Fruit fly (Drosophila melanogaster) whole organism, embryonic: ENCODE measurements around the gene smo.

Experiments
- ATbp ChIP-seq: fragments of 200-800 bp; sonication (Bioruptor generic); optimal IDR thresholded peaks from 2 replicates; lab custom pipeline; 2017; ENCODE audit warnings: missing biosample characterization, mild to moderate bottlenecking, missing genetic modification characterization, missing genetic modification reagents
- Aef1 ChIP-seq: fragments of 200-800 bp; sonication (Bioruptor generic); IDR thresholded peaks from 3 replicates; pipeline ENCODE4 v1.3.6; 2022; ENCODE audit warnings: missing biosample characterization, missing genetic modification characterization
- Awh ChIP-seq: fragments of 200-800 bp; sonication (Bioruptor generic); IDR thresholded peaks from 2 replicates; pipeline ENCODE4, ENCODE4 v1.3.6; 2022; ENCODE audit warnings: missing biosample characterization, missing genetic modification characterization
- CG10654 ChIP-seq: fragments of 200-800 bp; sonication (Bioruptor generic); optimal IDR thresholded peaks from 2 replicates; lab custom pipeline; 2016; ENCODE audit warnings: missing biosample characterization, missing genetic modification characterization
- CG11398 ChIP-seq: fragments of 200-800 bp; sonication (Bioruptor generic); optimal IDR thresholded peaks from 2 replicates; lab custom pipeline; 2016; ENCODE audit warnings: missing biosample characterization, missing genetic modification characterization
- CG11723 ChIP-seq: fragments of 200-800 bp; sonication (Bioruptor generic); optimal IDR thresholded peaks from 2 replicates; lab custom pipeline; 2017; ENCODE audit warnings: missing biosample characterization, mild to moderate bottlenecking, missing genetic modification characterization
- CG13424 ChIP-seq: fragments of 200-800 bp; sonication (Bioruptor generic); optimal IDR thresholded peaks from 2 replicates; lab custom pipeline; 2019; ENCODE audit warnings: missing biosample characterization, mild to moderate bottlenecking, missing genetic modification characterization, moderate library complexity
- CG15514 ChIP-seq: fragments of 200-800 bp; sonication (Bioruptor generic); optimal IDR thresholded peaks from 3 replicates; lab custom pipeline; 2017; ENCODE audit warnings: missing biosample characterization, missing genetic modification characterization, mild to moderate bottlenecking, moderate library complexity, missing genetic modification reagents
- CG17385 ChIP-seq: fragments of 200-800 bp; sonication (Bioruptor generic); optimal IDR thresholded peaks from 3 replicates; lab custom pipeline; 2018; ENCODE audit warnings: missing biosample characterization, mild to moderate bottlenecking, missing genetic modification characterization
- CG18011 ChIP-seq: fragments of 200-800 bp; sonication (Bioruptor generic); optimal IDR thresholded peaks from 2 replicates; lab custom pipeline; 2017; ENCODE audit warnings: missing biosample characterization, missing genetic modification characterization, mild to moderate bottlenecking, moderate library complexity, missing genotype
- CG2875 ChIP-seq: fragments of 200-800 bp; sonication (Bioruptor generic); optimal IDR thresholded peaks from 2 replicates; lab custom pipeline; 2017; ENCODE audit warnings: missing biosample characterization, mild to moderate bottlenecking, missing genetic modification characterization, missing genetic modification reagents
- CG3726 ChIP-seq: fragments of 200-800 bp; sonication (Bioruptor generic); IDR thresholded peaks from 3 replicates; pipeline ENCODE4, ENCODE4 v1.3.6; 2022; ENCODE audit warnings: missing biosample characterization, missing genetic modification characterization
- CG3995 ChIP-seq: fragments of 200-800 bp; sonication (Bioruptor generic); optimal IDR thresholded peaks from 3 replicates; lab custom pipeline; 2016; ENCODE audit warnings: missing biosample characterization, missing genetic modification characterization
- CG6654 ChIP-seq: fragments of 200-800 bp; sonication (Bioruptor generic); optimal IDR thresholded peaks from 2 replicates; lab custom pipeline; 2017; ENCODE audit warnings: missing biosample characterization, mild to moderate bottlenecking, missing genetic modification characterization
- CG6791 ChIP-seq: fragments of 200-800 bp; sonication (Bioruptor generic); IDR thresholded peaks from 3 replicates; pipeline ENCODE4 v1.3.6; 2022; ENCODE audit warnings: missing biosample characterization, missing genetic modification characterization; ENCODE audit not compliant: partially characterized antibody
- CG9797 ChIP-seq: fragments of 200-800 bp; sonication (Bioruptor generic); optimal IDR thresholded peaks from 3 replicates; lab custom pipeline; 2018; ENCODE audit warnings: missing biosample characterization, mild to moderate bottlenecking, missing genetic modification characterization
- CG9932 ChIP-seq: fragments of 200-800 bp; sonication (Bioruptor generic); IDR thresholded peaks from 2 replicates; pipeline ENCODE4 v1.3.6; 2022; ENCODE audit warnings: missing biosample characterization, missing genetic modification characterization
- D19B ChIP-seq: fragments of 200-800 bp; sonication (Bioruptor generic); optimal IDR thresholded peaks from 2 replicates; lab custom pipeline; 2017; ENCODE audit warnings: missing biosample characterization, mild to moderate bottlenecking, missing genetic modification characterization
- Deaf1 ChIP-seq: fragments of 200-800 bp; optimal IDR thresholded peaks from 3 replicates; lab custom pipeline; 2019; ENCODE audit warnings: missing biosample characterization, mild to moderate bottlenecking, missing genetic modification characterization, moderate library complexity
- Dfd ChIP-seq, 2 experiments: fragments of >200 bp; optimal IDR thresholded peaks; 2 replicates each; lab custom pipeline; 2017; ENCODE audit warnings: missing biosample characterization in 2 of 2, missing genetic modification characterization in 2 of 2
- Dll ChIP-seq: fragments of 200-800 bp; sonication (Bioruptor generic); IDR thresholded peaks from 4 replicates; pipeline ENCODE4 v1.3.6; 2022; ENCODE audit warnings: missing biosample characterization, missing genetic modification characterization; ENCODE audit not compliant: partially characterized antibody
- HmgD ChIP-seq: fragments of 200-800 bp; sonication (Bioruptor generic); optimal IDR thresholded peaks from 3 replicates; lab custom pipeline; 2016; ENCODE audit warnings: missing biosample characterization, missing genetic modification characterization
- Hmr ChIP-seq: fragments of 200-800 bp; sonication (Bioruptor generic); optimal IDR thresholded peaks from 3 replicates; lab custom pipeline; 2017; ENCODE audit warnings: mild to moderate bottlenecking, missing biosample characterization, missing genetic modification reagents, missing genetic modification characterization
- Hr3 ChIP-seq: fragments of 200-800 bp; sonication (Bioruptor generic); optimal IDR thresholded peaks from 3 replicates; lab custom pipeline; 2016; ENCODE audit warnings: missing biosample characterization, missing genetic modification characterization
- Hr78 ChIP-seq, 2 experiments: fragments of 200-800 bp in 1 of 2; fragments of >200 bp in 1 of 2; sonication (Bioruptor generic) in 1 of 2; optimal IDR thresholded peaks; 2 replicates each; lab custom pipeline; 2017 to 2019; ENCODE audit warnings: missing biosample characterization in 2 of 2, missing genetic modification characterization in 2 of 2, mild to moderate bottlenecking in 1 of 2, moderate library complexity in 1 of 2
- Kr ChIP-seq: fragments of 200-800 bp; sonication (Bioruptor generic); optimal IDR thresholded peaks from 2 replicates; lab custom pipeline; 2017; ENCODE audit warnings: missing biosample characterization, mild to moderate bottlenecking, missing genetic modification characterization
- Med ChIP-seq: fragments of 200-800 bp; sonication (Bioruptor generic); peaks from one replicate; lab custom pipeline; 2016; ENCODE audit warnings: missing biosample characterization, missing genetic modification characterization, mild to moderate bottlenecking, inconsistent platforms, moderate library complexity
- Meics ChIP-seq: fragments of 200-800 bp; sonication (Bioruptor generic); optimal IDR thresholded peaks from 2 replicates; lab custom pipeline; 2017; ENCODE audit warnings: missing biosample characterization, mild to moderate bottlenecking, missing genetic modification characterization
- NC2α ChIP-seq: fragments of 200-800 bp; sonication (Bioruptor generic); optimal IDR thresholded peaks from 2 replicates; lab custom pipeline; 2016; ENCODE audit warnings: missing biosample characterization, missing genetic modification characterization
- Six4 ChIP-seq: fragments of 200-800 bp; sonication (Bioruptor generic); optimal IDR thresholded peaks from 2 replicates; lab custom pipeline; 2016; ENCODE audit warnings: missing biosample characterization, missing genetic modification characterization
- Spps ChIP-seq: fragments of 200-800 bp; sonication (Bioruptor generic); optimal IDR thresholded peaks from 2 replicates; lab custom pipeline; 2018; ENCODE audit warnings: missing biosample characterization, mild to moderate bottlenecking, missing genetic modification characterization
- az2 ChIP-seq: fragments of 200-800 bp; sonication (Bioruptor generic); optimal IDR thresholded peaks from 3 replicates; lab custom pipeline; 2016; ENCODE audit warnings: missing biosample characterization, missing genetic modification characterization
- chm ChIP-seq: fragments of 200-800 bp; sonication (Bioruptor generic); IDR thresholded peaks from 2 replicates; pipeline ENCODE4 v1.3.6; 2022; ENCODE audit warnings: missing biosample characterization, missing genetic modification characterization
- crol ChIP-seq: fragments of 200-800 bp; sonication (Bioruptor generic); IDR thresholded peaks from 2 replicates; pipeline ENCODE4 v1.3.6; 2022; ENCODE audit warnings: missing biosample characterization, missing genetic modification characterization
- cwo ChIP-seq: fragments of 200-800 bp; sonication (Bioruptor generic); optimal IDR thresholded peaks from 3 replicates; lab custom pipeline; 2017; ENCODE audit warnings: missing biosample characterization, missing genetic modification characterization, mild to moderate bottlenecking, moderate library complexity, missing genetic modification reagents
- en ChIP-seq: fragments of 200-800 bp; sonication (Bioruptor generic); optimal IDR thresholded peaks from 2 replicates; lab custom pipeline; 2016; ENCODE audit warnings: missing biosample characterization, missing genetic modification characterization
- gfzf ChIP-seq: fragments of 200-800 bp; sonication (Bioruptor generic); optimal IDR thresholded peaks from 2 replicates; lab custom pipeline; 2016; ENCODE audit warnings: missing biosample characterization, mild to moderate bottlenecking, missing genetic modification characterization, moderate library complexity
- ham ChIP-seq: fragments of 200-800 bp; sonication (Bioruptor generic); IDR thresholded peaks from 2 replicates; pipeline ENCODE4 v1.3.6; 2022; ENCODE audit warnings: missing biosample characterization, missing genetic modification characterization
- kah ChIP-seq: fragments of 200-800 bp; sonication (Bioruptor generic); optimal IDR thresholded peaks from 2 replicates; lab custom pipeline; 2018; ENCODE audit warnings: missing biosample characterization, mild to moderate bottlenecking, missing genetic modification characterization
- maf-S ChIP-seq: fragments of 200-800 bp; sonication (Bioruptor generic); optimal IDR thresholded peaks from 2 replicates; lab custom pipeline; 2016; ENCODE audit warnings: missing biosample characterization, missing genetic modification characterization
- mirr ChIP-seq: fragments of 200-800 bp; sonication (Bioruptor generic); optimal IDR thresholded peaks from 3 replicates; lab custom pipeline; 2018; ENCODE audit warnings: missing biosample characterization, mild to moderate bottlenecking, missing genetic modification characterization
- psq ChIP-seq: fragments of 200-800 bp; sonication (Bioruptor generic); optimal IDR thresholded peaks from 2 replicates; lab custom pipeline; 2017; ENCODE audit warnings: missing biosample characterization, missing genetic modification characterization
- sens-2 ChIP-seq: fragments of 200-800 bp; sonication (Bioruptor generic); IDR thresholded peaks from 2 replicates; pipeline ENCODE4 v1.3.6; 2022; ENCODE audit warnings: missing biosample characterization, missing genetic modification characterization
- stc ChIP-seq: fragments of 200-800 bp; sonication (Bioruptor generic); IDR thresholded peaks from 2 replicates; pipeline ENCODE4 v1.3.6; 2022; ENCODE audit warnings: missing biosample characterization, missing genetic modification characterization
- sug ChIP-seq: fragments of 200-800 bp; optimal IDR thresholded peaks from 2 replicates; lab custom pipeline; 2019; ENCODE audit warnings: missing biosample characterization, mild to moderate bottlenecking, missing genetic modification characterization, moderate library complexity
- tgo ChIP-seq: fragments of 200-800 bp; sonication (Bioruptor generic); IDR thresholded peaks from 3 replicates; pipeline ENCODE4 v1.3.6; 2022; ENCODE audit warnings: missing biosample characterization, missing genetic modification characterization
- wdn ChIP-seq: fragments of 200-800 bp; sonication (Bioruptor generic); IDR thresholded peaks from 2 replicates; pipeline ENCODE4 v1.3.6; 2022; ENCODE audit warnings: missing biosample characterization, missing genetic modification characterization
- zen2 ChIP-seq: fragments of 200-800 bp; sonication (Bioruptor generic); IDR thresholded peaks from 3 replicates; pipeline ENCODE4 v1.3.6; 2022; ENCODE audit warnings: missing biosample characterization, missing genetic modification characterization; ENCODE audit not compliant: partially characterized antibody

The smo gene

DNA sequence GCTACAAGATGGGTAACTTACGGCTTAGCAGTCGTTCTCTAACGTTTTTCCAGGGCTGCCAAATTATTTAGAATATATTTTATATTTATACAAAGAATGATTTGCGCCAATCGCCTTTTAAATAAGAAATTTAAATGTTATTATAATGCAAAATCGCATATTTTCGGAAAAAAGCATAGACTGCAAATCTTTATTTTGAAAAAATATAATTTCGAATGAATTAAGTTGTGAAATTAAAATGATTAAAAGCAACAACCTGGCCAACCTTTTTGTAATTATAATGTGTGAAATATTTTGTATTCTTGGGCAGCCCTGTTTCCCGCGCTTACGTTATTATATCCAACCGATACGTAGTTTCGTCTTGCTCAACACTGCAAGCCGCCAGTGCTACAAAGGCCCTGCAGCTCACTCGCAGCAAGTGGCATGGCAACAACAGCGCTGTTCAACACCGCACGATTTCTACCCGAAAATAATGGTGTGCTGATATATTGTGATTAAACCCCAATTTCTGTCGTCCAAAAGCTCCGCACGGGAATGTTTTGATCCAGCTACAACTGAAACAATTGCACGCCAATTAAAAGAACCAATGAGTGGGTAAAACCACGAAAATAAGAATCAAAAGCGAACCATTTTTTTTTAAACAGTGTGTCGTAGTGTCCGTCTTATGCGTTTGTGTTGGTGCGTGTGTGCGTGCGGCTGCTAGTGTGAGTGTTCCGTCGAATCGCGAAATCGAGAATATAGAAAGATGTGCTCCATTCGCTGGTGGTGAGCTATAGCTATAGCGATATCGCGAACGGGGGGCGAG lies 20.3 kb downstream of the smo start, which contains the start of gene Pi3K21B (continued):
- TF ChIP-seq Hr3 (GFP tag; lab: Kevin White, UChicago) (peak; percentile 93), maf-S (GFP tag; lab: Kevin White, UChicago) (peak; percentile 89), Meics (GFP tag; lab: Kevin White, UChicago) (peak; percentile 87), en (GFP tag; lab: Kevin White, UChicago) (peak; percentile 58), Hmr (GFP tag; lab: Kevin White, UChicago) (peak; percentile 93), crol (no peak), CG11398 (GFP tag; lab: Kevin White, UChicago) (peak; percentile 76), CG9932 (GFP tag; lab: Robert Waterston, UW) (peak; percentile 97), D19B (GFP tag; lab: Kevin White, UChicago) (peak; percentile 68), Spps (peak; percentile 58), CG18011 (GFP tag; lab: Kevin White, UChicago) (peak; percentile 80), Hr78 (GFP tag; optimal IDR thresholded peaks at IDR 0.05; lab: Kevin White, UChicago) (peak in 1 of 2 experiments; percentile 27), Kr (GFP tag; lab: Kevin White, UChicago) (no peak), CG11723 (GFP tag; lab: Kevin White, UChicago) (peak; percentile 80), CG17385 (peak; percentile 83), Awh (GFP tag; lab: Robert Waterston, UW) (0 out of 2 replicates have a peak, but pooled peaks have one; percentile 51), az2 (GFP tag; lab: Kevin White, UChicago) (peak; percentile 87), ham (peak; percentile 83), Deaf1 (tag; lab: Kevin White, UChicago) (peak; percentile 28), cwo (peak; percentile 69), CG2875 (peak; percentile 74), tgo (GFP tag; lab: Robert Waterston, UW) (peak; percentile 84), psq (peak; percentile 54), wdn (peak; percentile 83), Six4 (GFP tag; lab: Kevin White, UChicago) (peak; percentile 84), NC2α (GFP tag; lab: Kevin White, UChicago) (peak; percentile 75), CG3995 (GFP tag; lab: Kevin White, UChicago) (peak; percentile 87), HmgD (GFP tag; lab: Kevin White, UChicago) (peak; percentile 87), CG3726 (GFP tag; lab: Robert Waterston, UW) (peak; percentile 75; the same call in 1 of the 3 replicates), kah (GFP tag; lab: Kevin White, UChicago) (peak; percentile 89), stc (GFP tag; lab: Robert Waterston, UW) (peak; percentile 66), sug (tag; lab: Kevin White, UChicago) (peak; percentile 92), Dfd (GFP tag; optimal IDR thresholded peaks at IDR 0.05; lab: Kevin White, UChicago) (peak in 1 of 2 experiments; percentile 56), Dll (GFP tag; lab: Robert Waterston, UW) (peak; percentile 41; the same call in 2 of the 4 replicates), CG15514 (peak; percentile 78), mirr (GFP tag; lab: Kevin White, UChicago) (peak; percentile 73), zen2 (no peak), CG9797 (GFP tag; lab: Kevin White, UChicago) (peak; percentile 46), chm (GFP tag; lab: Robert Waterston, UW) (peak; percentile 90), ATbp (GFP tag; lab: Kevin White, UChicago) (peak; percentile 51), Aef1 (GFP tag; lab: Robert Waterston, UW) (peak; percentile 88), CG6654 (GFP tag; lab: Kevin White, UChicago) (peak; percentile 65), CG6791 (GFP tag; lab: Robert Waterston, UW) (peak; percentile 73), gfzf (GFP tag; lab: Kevin White, UChicago) (peak; percentile 31), sens-2 (GFP tag; lab: Robert Waterston, UW) (peak; percentile 59; the same call in 1 of the 2 replicates), CG10654 (GFP tag; lab: Kevin White, UChicago) (peak; percentile 86), CG13424 (peak; percentile 93), Med (GFP tag; lab: Kevin White, UChicago) (peak; percentile 99)
